Worm (Caenorhabditis elegans): ENCODE measurements around the gene F42E11.3.

Gene F42E11.3

ce11 chrX:11419988-11420387, 44.6 kb upstream of the F42E11.3 start, which contains the start of gene F46C3.6 (continued):
- TF ChIP-seq vab-7 (GFP tag; IDR thresholded peaks at IDR 0.05), result no peak
- TF ChIP-seq mxl-2 (GFP tag; conservative IDR thresholded peaks at IDR 0.05), result no peak
- no peak for TF ChIP-seq ama-1 (optimal IDR thresholded peaks at IDR 0.05)
- TF ChIP-seq ztf-11 (tag; optimal IDR thresholded peaks at IDR 0.05), result no peak
- TF ChIP-seq mdt-29 (GFP tag; IDR thresholded peaks at IDR 0.05), result no peak
- TF ChIP-seq unc-62 (GFP tag; optimal IDR thresholded peaks at IDR 0.05 in 1 of 2), result no peak
- no peak for TF ChIP-seq unc-62 (tag; optimal IDR thresholded peaks at IDR 0.05)
- no peak for TF ChIP-seq dmd-8 (GFP tag; IDR thresholded peaks at IDR 0.05)
- TF ChIP-seq dve-1 (tag; optimal IDR thresholded peaks at IDR 0.05; ENCODE audit: insufficient read depth), result no peak
- TF ChIP-seq ces-1 (GFP tag; optimal IDR thresholded peaks at IDR 0.05), result no peak
- TF ChIP-seq set-16 (GFP tag; IDR thresholded peaks at IDR 0.05), result no peak
- no peak for TF ChIP-seq ceh-20 (GFP tag; IDR thresholded peaks at IDR 0.05)
- no peak for TF ChIP-seq nhr-237 (tag; optimal IDR thresholded peaks at IDR 0.05)
- no peak for TF ChIP-seq Y5F2A.4 (GFP tag; optimal IDR thresholded peaks at IDR 0.05)
- no peak for TF ChIP-seq snpc-4 (tag; optimal IDR thresholded peaks at IDR 0.05)

- TF ChIP-seq T20F7.1 (GFP tag; optimal IDR thresholded peaks at IDR 0.05) (no peak), egl-27 (tag; optimal IDR thresholded peaks at IDR 0.05) (no peak), spr-3 (GFP tag; optimal IDR thresholded peaks at IDR 0.05) (no peak), mdt-29 (GFP tag; IDR thresholded peaks at IDR 0.05) (no peak), skn-1 (tag; optimal IDR thresholded peaks at IDR 0.05) (no peak), nhr-77 (tag; optimal IDR thresholded peaks at IDR 0.05) (no peak), daf-16 (GFP tag; optimal IDR thresholded peaks at IDR 0.05) (no peak), daf-16 (tag; optimal IDR thresholded peaks at IDR 0.05) (peak; percentile 35), ama-1 (optimal IDR thresholded peaks at IDR 0.05) (no peak), pqm-1 (tag; optimal IDR thresholded peaks at IDR 0.05) (peak; percentile 40), spr-1 (tag; optimal IDR thresholded peaks at IDR 0.05) (no peak), dpl-1 (GFP tag; optimal IDR thresholded peaks at IDR 0.05) (no peak), R02D3.7 (tag; optimal IDR thresholded peaks at IDR 0.05) (no peak), fos-1 (tag; optimal IDR thresholded peaks at IDR 0.05) (no peak), nhr-42 (GFP tag; IDR thresholded peaks at IDR 0.05) (no peak), aly-2 (tag; optimal IDR thresholded peaks at IDR 0.05) (no peak), D1046.2 (GFP tag; IDR thresholded peaks at IDR 0.05) (no peak), dve-1 (tag; optimal IDR thresholded peaks at IDR 0.05; ENCODE audit: insufficient read depth) (no peak), nhr-28 (tag; optimal IDR thresholded peaks at IDR 0.05) (peak; percentile 16), lsy-2 (tag; optimal IDR thresholded peaks at IDR 0.05) (no peak), ctbp-1 (GFP tag; IDR thresholded peaks at IDR 0.05) (no peak)
These were observed 43.3 kb upstream of the F42E11.3 start, which contains the start of gene F46C3.2 for ce11 chrX:11418667-11419066. F46C3.2 (minus strand) TSS chrX:11418767.

- no peak for TF ChIP-seq ceh-62 (tag; optimal IDR thresholded peaks at IDR 0.05)
- TF ChIP-seq ceh-20 (GFP tag; IDR thresholded peaks at IDR 0.05), result no peak
- TF ChIP-seq aha-1 (tag), result peak; percentile 84
- TF ChIP-seq tra-1 (GFP tag; IDR thresholded peaks at IDR 0.05), result no peak; the same call in 1 of the 2 replicates
- peak; percentile 4 for TF ChIP-seq T20F7.1 (GFP tag; optimal IDR thresholded peaks at IDR 0.05)
- TF ChIP-seq nhr-28 (tag; optimal IDR thresholded peaks at IDR 0.05), result peak; percentile 35
- no peak for TF ChIP-seq pqm-1 (tag; optimal IDR thresholded peaks at IDR 0.05)
- TF ChIP-seq hif-1 (tag; optimal IDR thresholded peaks at IDR 0.05), result peak in 1 of 2 experiments; percentile 86
- TF ChIP-seq nhr-42 (GFP tag; IDR thresholded peaks at IDR 0.05), result no peak
- no peak for TF ChIP-seq duxl-1 (tag; optimal IDR thresholded peaks at IDR 0.05; ENCODE audit: poor library complexity)
- peak in 1 of 2 experiments; percentile 31 for TF ChIP-seq daf-16 (GFP tag; optimal IDR thresholded peaks at IDR 0.05)
- TF ChIP-seq daf-16 (tag; optimal IDR thresholded peaks at IDR 0.05), result peak; percentile 55
- no peak for TF ChIP-seq F37D6.2 (tag; optimal IDR thresholded peaks at IDR 0.05)
- TF ChIP-seq mdt-29 (GFP tag; IDR thresholded peaks at IDR 0.05), result peak; percentile 77
- peak; percentile 80 for TF ChIP-seq hlh-30 (tag; optimal IDR thresholded peaks at IDR 0.05; ENCODE audit: insufficient read depth)
- peak; percentile 9 for TF ChIP-seq ztf-7 (tag; optimal IDR thresholded peaks at IDR 0.05)
- TF ChIP-seq ztf-11 (tag; optimal IDR thresholded peaks at IDR 0.05), result no peak
- TF ChIP-seq nhr-11 (tag; optimal IDR thresholded peaks at IDR 0.05), result peak; percentile 27
- 0 out of 2 replicates have a peak, but pooled peaks have one; percentile 16 for TF ChIP-seq arid-1 (GFP tag; conservative IDR thresholded peaks at IDR 0.05)
- TF ChIP-seq dpl-1 (GFP tag; optimal IDR thresholded peaks at IDR 0.05), result peak; percentile 7
- peak; percentile 3 for TF ChIP-seq nhr-77 (tag; optimal IDR thresholded peaks at IDR 0.05)
- peak; percentile 40; the same call in 1 of the 2 replicates for TF ChIP-seq lin-1 (GFP tag; IDR thresholded peaks at IDR 0.05)
- no peak for TF ChIP-seq fos-1 (tag; optimal IDR thresholded peaks at IDR 0.05)
- peak; percentile 60 for TF ChIP-seq dve-1 (tag; optimal IDR thresholded peaks at IDR 0.05; ENCODE audit: insufficient read depth)
- TF ChIP-seq nhr-25 (tag; optimal IDR thresholded peaks at IDR 0.05; ENCODE audit: borderline replicate concordance, insufficient read depth), result peak; percentile 39
- TF ChIP-seq hlh-11 (tag; optimal IDR thresholded peaks at IDR 0.05), result peak; percentile 60
These were observed 39.6 kb upstream of the F42E11.3 start, which contains the start of gene pek-1 for ce11 chrX:11414837-11415550. pek-1 (minus strand) TSS chrX:11414887.
